Worm (Caenorhabditis elegans) whole organism, L1 larva: ENCODE results near the gene F47B10.8.

Source experiments
- Y116A8C.19 ChIP-seq: sonication (generic microtip); optimal IDR thresholded peaks from 2 replicates; lab custom pipeline; 2016; ENCODE audit warnings: missing compliant biosample characterization, missing genetic modification characterization, borderline replicate concordance
- aly-2 ChIP-seq: fragments of 150-350 bp; optimal IDR thresholded peaks from 2 replicates; lab custom pipeline; 2014; ENCODE audit warnings: missing biosample characterization, missing genetic modification characterization
- egl-27 ChIP-seq, 2 experiments: fragments of 150-350 bp in 1 of 2; sonication (generic microtip); optimal IDR thresholded peaks; 3 replicates each; lab custom pipeline; 2017 to 2018; ENCODE audit warnings: missing biosample characterization in 2 of 2, missing genetic modification characterization in 2 of 2, missing genetic modification reagents in 2 of 2
- irx-1 ChIP-seq: sonication (generic microtip); optimal IDR thresholded peaks from 2 replicates; lab custom pipeline; 2016; ENCODE audit warnings: missing genetic modification characterization, missing compliant biosample characterization
- pag-3 ChIP-seq: sonication (generic microtip); optimal IDR thresholded peaks from 2 replicates; lab custom pipeline; 2017; ENCODE audit warnings: missing genetic modification characterization, mild to moderate bottlenecking, missing compliant biosample characterization, antibody characterized with exemption, borderline replicate concordance; ENCODE audit not compliant: insufficient read depth
- unc-62 ChIP-seq: fragments of 150-350 bp; optimal IDR thresholded peaks from 2 replicates; lab custom pipeline; 2014; ENCODE audit warnings: missing biosample characterization, missing genetic modification reagents, missing genetic modification characterization

DNA sequence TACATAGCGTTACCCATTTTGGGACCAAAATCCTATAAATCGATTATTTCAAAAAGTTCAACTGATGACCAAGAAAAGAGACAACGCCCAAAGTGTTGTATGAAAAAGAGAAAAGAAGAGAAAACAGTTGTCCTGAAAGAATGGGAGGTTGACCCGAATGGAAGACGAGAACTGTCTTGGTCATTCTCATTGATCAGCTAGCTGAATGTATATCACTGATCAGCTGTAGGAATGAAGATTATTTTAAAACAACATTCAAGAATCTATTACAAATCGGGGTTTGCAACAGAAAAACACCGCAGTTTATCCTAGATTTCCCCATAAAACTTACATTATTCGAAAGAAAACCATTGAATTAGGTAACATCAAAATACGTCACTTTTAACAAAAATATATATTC is 20.2 kb downstream of the F47B10.8 start, which contains the start of gene F47B10.5:
- no peak for TF ChIP-seq egl-27 (tag; optimal IDR thresholded peaks at IDR 0.05; lab: Kevin White, UChicago)
- no peak for TF ChIP-seq Y116A8C.19 (tag; lab: Kevin White, UChicago)
- no peak for TF ChIP-seq irx-1 (tag; lab: Kevin White, UChicago)
- TF ChIP-seq pag-3 (tag; lab: Kevin White, UChicago), result no peak
- no peak for TF ChIP-seq aly-2 (tag; lab: Kevin White, UChicago)
- no peak for TF ChIP-seq unc-62 (GFP tag; lab: Kevin White, UChicago)
